Worm (Caenorhabditis elegans): ENCODE results near the gene sec-3.

Gene sec-3

ce11 chrX:3048696-3049095 is 51.0 kb downstream of the sec-3 start:
- TF ChIP-seq ztf-11 (tag; optimal IDR thresholded peaks at IDR 0.05), result no peak
- no peak for TF ChIP-seq egl-27 (tag; optimal IDR thresholded peaks at IDR 0.05)
- TF ChIP-seq elt-1 (tag; optimal IDR thresholded peaks at IDR 0.05), result peak; percentile 3

- TF ChIP-seq zag-1 (tag; optimal IDR thresholded peaks at IDR 0.05) (no peak), R02D3.7 (tag; optimal IDR thresholded peaks at IDR 0.05) (no peak), mdl-1 (tag; optimal IDR thresholded peaks at IDR 0.05) (no peak), elt-3 (tag; optimal IDR thresholded peaks at IDR 0.05) (no peak), pqm-1 (tag; optimal IDR thresholded peaks at IDR 0.05) (peak; percentile 34), nhr-77 (tag; optimal IDR thresholded peaks at IDR 0.05) (no peak), fkh-2 (tag; optimal IDR thresholded peaks at IDR 0.05) (no peak), ama-1 (optimal IDR thresholded peaks at IDR 0.05) (no peak), nhr-67 (tag; optimal IDR thresholded peaks at IDR 0.05) (no peak), snpc-4 (tag; optimal IDR thresholded peaks at IDR 0.05) (no peak), aly-2 (tag; optimal IDR thresholded peaks at IDR 0.05) (no peak), nhr-12 (tag; optimal IDR thresholded peaks at IDR 0.05) (no peak), elt-2 (tag; optimal IDR thresholded peaks at IDR 0.05) (peak; percentile 36), unc-39 (tag; optimal IDR thresholded peaks at IDR 0.05) (no peak), hmg-11 (tag; optimal IDR thresholded peaks at IDR 0.05) (no peak), lin-15B (tag; optimal IDR thresholded peaks at IDR 0.05) (no peak), nhr-11 (tag; optimal IDR thresholded peaks at IDR 0.05) (no peak)
Measured at ce11 chrX:3047224-3047623, 52.4 kb downstream of the sec-3 start.

ce11 chrX:3045466-3045865 is 54.2 kb downstream of the sec-3 start, which contains the start of gene cnnm-3:
cnnm-3 (minus strand) TSS chrX:3045847.
- no peak for TF ChIP-seq nhr-25 (tag; optimal IDR thresholded peaks at IDR 0.05)
- no peak for TF ChIP-seq nhr-77 (tag; optimal IDR thresholded peaks at IDR 0.05)
- no peak for TF ChIP-seq snpc-4 (tag; optimal IDR thresholded peaks at IDR 0.05)
- no peak for TF ChIP-seq nhr-237 (tag; optimal IDR thresholded peaks at IDR 0.05)
- no peak for TF ChIP-seq nhr-67 (tag; optimal IDR thresholded peaks at IDR 0.05)
- no peak for TF ChIP-seq daf-12 (tag; optimal IDR thresholded peaks at IDR 0.05)
- no peak for TF ChIP-seq lin-15B (tag; optimal IDR thresholded peaks at IDR 0.05)
- TF ChIP-seq hmg-11 (tag; optimal IDR thresholded peaks at IDR 0.05), result no peak
- no peak for TF ChIP-seq fkh-10 (GFP tag; optimal IDR thresholded peaks at IDR 0.05)

Measured in whole organism, L3 larva.